Worm (Caenorhabditis elegans): ENCODE data around the gene C54E10.6.
A peak's percentile ranks its signal among the peaks of the same experiment; 100 is the strongest.

DNA sequence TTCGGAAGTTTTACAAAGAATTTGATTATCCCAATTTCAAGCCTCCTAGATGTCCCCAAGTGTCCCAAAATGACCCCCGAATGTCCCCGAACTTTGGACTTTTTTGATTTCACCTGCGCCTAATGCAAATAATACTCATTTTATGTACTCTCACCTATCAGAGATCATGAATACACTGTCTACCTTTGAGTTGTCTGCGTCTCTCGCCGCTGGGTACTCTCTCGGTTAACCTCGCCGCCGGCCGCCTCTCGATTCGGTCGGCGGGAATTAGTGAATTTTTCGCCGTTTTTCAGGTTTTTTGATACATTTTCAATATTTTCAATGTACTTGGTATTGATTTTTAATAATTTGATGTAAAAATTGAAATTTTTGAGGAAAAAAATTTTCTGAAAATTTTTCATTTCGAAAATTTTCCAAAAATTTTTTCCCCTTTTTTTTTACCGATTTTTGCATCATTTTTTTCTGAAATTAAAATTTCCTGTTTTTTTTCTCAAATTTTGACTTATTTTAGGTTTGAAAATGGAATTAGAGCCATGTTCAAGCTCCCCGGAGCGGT lies 30.3 kb upstream of the C54E10.6 start, which contains the start of gene nhr-65:
- TF ChIP-seq F49E8.2 (tag; optimal IDR thresholded peaks at IDR 0.05; ENCODE audit: insufficient read depth) (no peak), ZK185.1 (tag; optimal IDR thresholded peaks at IDR 0.05; ENCODE audit: poor library complexity, severe bottlenecking) (no peak), somi-1 (GFP tag; optimal IDR thresholded peaks at IDR 0.05) (no peak), dpl-1 (GFP tag; optimal IDR thresholded peaks at IDR 0.05) (no peak), attf-6 (GFP tag; IDR thresholded peaks at IDR 0.05) (no peak), attf-3 (GFP tag; conservative IDR thresholded peaks at IDR 0.05) (no peak), ceh-40 (GFP tag; IDR thresholded peaks at IDR 0.05) (no peak), mcd-1 (GFP tag; IDR thresholded peaks at IDR 0.05) (no peak), nhr-80 (tag; optimal IDR thresholded peaks at IDR 0.05) (peak; percentile 24), let-607 (tag; optimal IDR thresholded peaks at IDR 0.05) (no peak), F57A8.1 (GFP tag; optimal IDR thresholded peaks at IDR 0.05) (no peak), F52B5.7 (tag; optimal IDR thresholded peaks at IDR 0.05) (no peak)

Data from whole organism, young adult.